Worm (Caenorhabditis elegans) whole organism, young adult: Measurements from ENCODE around the gene snap-29.

Source experiments
- B0035.1 ChIP-seq: sonication (generic microtip); optimal IDR thresholded peaks from 2 replicates; lab custom pipeline; 2016; ENCODE audit warnings: missing genetic modification characterization, mild to moderate bottlenecking, missing compliant biosample characterization, missing genotype, missing genetic modification reagents
- B0261.1 ChIP-seq: sonication (generic microtip); optimal IDR thresholded peaks from 2 replicates; lab custom pipeline; 2016; ENCODE audit warnings: mild to moderate bottlenecking, missing genetic modification characterization, moderate library complexity, missing compliant biosample characterization
- B0336.3 ChIP-seq: fragments of 200-800 bp; sonication (Bioruptor generic); IDR thresholded peaks from 2 replicates; pipeline ENCODE4 v1.3.6; 2022; ENCODE audit warnings: missing genetic modification characterization, missing compliant biosample characterization
- C17E4.6 ChIP-seq: fragments of 200-800 bp; sonication (Bioruptor generic); IDR thresholded peaks from 2 replicates; pipeline ENCODE4 v1.3.6; 2022; ENCODE audit warnings: missing genetic modification reagents, missing genetic modification characterization, missing compliant biosample characterization
- F23B12.7 ChIP-seq: sonication (generic microtip); optimal IDR thresholded peaks from 2 replicates; lab custom pipeline; 2017; ENCODE audit warnings: missing genetic modification characterization, mild to moderate bottlenecking, missing compliant biosample characterization, antibody characterized with exemption, moderate library complexity; ENCODE audit not compliant: insufficient read depth
- F33H1.4 ChIP-seq: fragments of 200-800 bp; sonication (Bioruptor generic); IDR thresholded peaks from 2 replicates; pipeline ENCODE4 v1.3.6; 2022; ENCODE audit warnings: missing genetic modification reagents, missing genetic modification characterization, missing compliant biosample characterization
- F39B2.1 ChIP-seq: fragments of 200-800 bp; sonication (Bioruptor generic); IDR thresholded peaks from 2 replicates; pipeline ENCODE4 v1.3.6; 2022; ENCODE audit warnings: missing genetic modification reagents, missing genetic modification characterization, missing compliant biosample characterization
- F49E8.2 ChIP-seq: sonication (generic microtip); optimal IDR thresholded peaks from 3 replicates; lab custom pipeline; 2017; ENCODE audit warnings: missing genetic modification characterization, mild to moderate bottlenecking, missing compliant biosample characterization, antibody characterized with exemption, moderate library complexity; ENCODE audit not compliant: insufficient read depth
- F52B5.7 ChIP-seq: sonication (generic microtip); optimal IDR thresholded peaks from 2 replicates; lab custom pipeline; 2016; ENCODE audit warnings: mild to moderate bottlenecking, missing genetic modification characterization, missing compliant biosample characterization
- F55B11.4 ChIP-seq: sonication (generic microtip); optimal IDR thresholded peaks from 2 replicates; lab custom pipeline; 2016; ENCODE audit warnings: missing compliant biosample characterization, missing genetic modification characterization, borderline replicate concordance; ENCODE audit not compliant: insufficient read depth
- T07F8.4 ChIP-seq: sonication (generic microtip); optimal IDR thresholded peaks from 2 replicates; lab custom pipeline; 2016; ENCODE audit warnings: mild to moderate bottlenecking, missing genetic modification characterization, moderate library complexity, missing compliant biosample characterization
- T26A5.8 ChIP-seq: sonication (generic microtip); optimal IDR thresholded peaks from 2 replicates; lab custom pipeline; 2016; ENCODE audit warnings: missing genetic modification characterization, missing compliant biosample characterization
- Y53F4B.3 ChIP-seq: fragments of 200-800 bp; sonication (Bioruptor generic); IDR thresholded peaks from 2 replicates; pipeline ENCODE4 v1.3.6; 2022; ENCODE audit warnings: missing genetic modification reagents, missing genetic modification characterization, missing compliant biosample characterization
- Y53G8AR.9 ChIP-seq: fragments of 200-800 bp; sonication (Bioruptor generic); conservative IDR thresholded peaks from 2 replicates; pipeline ENCODE4 v1.3.6; 2022; ENCODE audit warnings: missing genetic modification reagents, missing genetic modification characterization, missing compliant biosample characterization
- Y56A3A.18 ChIP-seq: fragments of 200-800 bp; sonication (Bioruptor generic); IDR thresholded peaks from 2 replicates; pipeline ENCODE4 v1.3.6; 2022; ENCODE audit warnings: missing genetic modification reagents, missing genetic modification characterization, missing compliant biosample characterization
- Y95B8A.8 ChIP-seq: fragments of 200-800 bp; sonication (Bioruptor generic); IDR thresholded peaks from 2 replicates; pipeline ENCODE4 v1.3.6; 2022; ENCODE audit warnings: missing genetic modification reagents, missing genetic modification characterization, missing compliant biosample characterization
- ama-1 ChIP-seq, 3 experiments: fragments of 150-350 bp in 1 of 3; sonication (generic microtip) in 2 of 3; optimal IDR thresholded peaks; 2 replicates each; lab custom pipeline; 2014 to 2018; ENCODE audit warnings: missing biosample characterization in 2 of 3, missing genetic modification characterization in 2 of 3, missing genetic modification reagents in 2 of 3
- aptf-2 ChIP-seq: fragments of 200-800 bp; sonication (Bioruptor generic); conservative IDR thresholded peaks from 2 replicates; pipeline ENCODE4 v1.3.6; 2022; ENCODE audit warnings: missing genetic modification reagents, missing genetic modification characterization, missing compliant biosample characterization
- aptf-3 ChIP-seq: fragments of 200-800 bp; sonication (Bioruptor generic); IDR thresholded peaks from 2 replicates; pipeline ENCODE4 v1.3.6; 2022; ENCODE audit warnings: missing genetic modification characterization, missing compliant biosample characterization
- attf-5 ChIP-seq: fragments of 200-800 bp; sonication (Bioruptor generic); optimal IDR thresholded peaks from 2 replicates; lab custom pipeline; 2018; ENCODE audit warnings: mild to moderate bottlenecking, missing genetic modification characterization, missing compliant biosample characterization
- bed-1 ChIP-seq: fragments of 200-800 bp; sonication (Bioruptor generic); IDR thresholded peaks from 2 replicates; pipeline ENCODE4 v1.3.6; 2022; ENCODE audit warnings: missing genetic modification reagents, missing genetic modification characterization, missing compliant biosample characterization
- ceh-100 ChIP-seq: fragments of 200-800 bp; sonication (Bioruptor generic); IDR thresholded peaks from 2 replicates; pipeline ENCODE4 v1.3.6; 2022; ENCODE audit warnings: missing genetic modification reagents, missing genetic modification characterization, missing compliant biosample characterization
- ceh-79 ChIP-seq: sonication (generic microtip); optimal IDR thresholded peaks from 2 replicates; lab custom pipeline; 2017; ENCODE audit warnings: mild to moderate bottlenecking, missing genetic modification characterization, missing compliant biosample characterization
- die-1 ChIP-seq: sonication (generic microtip); optimal IDR thresholded peaks from 2 replicates; lab custom pipeline; 2016; ENCODE audit warnings: missing genotype, mild to moderate bottlenecking, missing genetic modification characterization, missing compliant biosample characterization
- dpl-1 ChIP-seq: fragments of 150-350 bp; optimal IDR thresholded peaks from 2 replicates; lab custom pipeline; 2014; ENCODE audit warnings: missing biosample characterization, missing genetic modification reagents, missing genetic modification characterization
- efl-1 ChIP-seq: fragments of 150-350 bp; optimal IDR thresholded peaks from 2 replicates; lab custom pipeline; 2014; ENCODE audit warnings: missing biosample characterization, missing genetic modification reagents, missing genetic modification characterization
- ekl-4 ChIP-seq: fragments of 200-800 bp; sonication (Bioruptor generic); IDR thresholded peaks from 2 replicates; pipeline ENCODE4 v1.3.6; 2022; ENCODE audit warnings: missing genetic modification reagents, missing genetic modification characterization, missing compliant biosample characterization
- him-1 ChIP-seq: sonication (generic microtip); optimal IDR thresholded peaks from 2 replicates; lab custom pipeline; 2016; ENCODE audit warnings: missing genotype, missing genetic modification reagents, missing genetic modification characterization, missing compliant biosample characterization
- hlh-26 ChIP-seq: fragments of 200-800 bp; sonication (Bioruptor generic); conservative IDR thresholded peaks from 2 replicates; pipeline ENCODE4 v1.3.6; 2022; ENCODE audit warnings: missing genetic modification reagents, missing genetic modification characterization, missing compliant biosample characterization
- hmg-1.2 ChIP-seq: fragments of 200-800 bp; sonication (Bioruptor generic); IDR thresholded peaks from 2 replicates; pipeline ENCODE4 v1.3.6; 2022; ENCODE audit warnings: missing genetic modification reagents, missing genetic modification characterization, missing compliant biosample characterization
- let-526 ChIP-seq: fragments of 200-800 bp; sonication (Bioruptor generic); IDR thresholded peaks from 2 replicates; pipeline ENCODE4 v1.3.6; 2022; ENCODE audit warnings: missing genetic modification reagents, missing genetic modification characterization, missing compliant biosample characterization
- let-607 ChIP-seq, 2 experiments: fragments of 200-800 bp in 1 of 2; sonication (Bioruptor generic) in 1 of 2; sonication (generic microtip) in 1 of 2; optimal IDR thresholded peaks; 2 replicates each; lab custom pipeline; 2016 to 2018; ENCODE audit warnings: mild to moderate bottlenecking in 2 of 2, missing compliant biosample characterization in 2 of 2, missing genetic modification characterization in 2 of 2, moderate library complexity in 2 of 2, missing genotype in 1 of 2
- madf-10 ChIP-seq: sonication (generic microtip); optimal IDR thresholded peaks from 2 replicates; lab custom pipeline; 2016; ENCODE audit warnings: mild to moderate bottlenecking, missing genetic modification characterization, missing compliant biosample characterization
- mcd-1 ChIP-seq: fragments of 200-800 bp; sonication (Bioruptor generic); IDR thresholded peaks from 2 replicates; pipeline ENCODE4 v1.3.6; 2022; ENCODE audit warnings: missing genetic modification reagents, missing genetic modification characterization, missing compliant biosample characterization
- mel-28 ChIP-seq: sonication (generic microtip); optimal IDR thresholded peaks from 2 replicates; lab custom pipeline; 2016; ENCODE audit warnings: borderline replicate concordance, mild to moderate bottlenecking, missing genetic modification characterization, missing compliant biosample characterization
- nfya-2 ChIP-seq: fragments of 200-800 bp; sonication (Bioruptor generic); IDR thresholded peaks from 2 replicates; pipeline ENCODE4 v1.3.6; 2022; ENCODE audit warnings: missing genetic modification reagents, missing genetic modification characterization, missing compliant biosample characterization
- nfyb-1 ChIP-seq: fragments of 200-800 bp; sonication (Bioruptor generic); IDR thresholded peaks from 2 replicates; pipeline ENCODE4 v1.3.6; 2022; ENCODE audit warnings: missing genetic modification reagents, missing genetic modification characterization, missing compliant biosample characterization
- nhr-120 ChIP-seq: fragments of 200-800 bp; sonication (Bioruptor generic); IDR thresholded peaks from 2 replicates; pipeline ENCODE4 v1.3.6; 2022; ENCODE audit warnings: missing genetic modification characterization, missing compliant biosample characterization
- nhr-179 ChIP-seq: sonication (generic microtip); optimal IDR thresholded peaks from 2 replicates; lab custom pipeline; 2016; ENCODE audit warnings: mild to moderate bottlenecking, missing genetic modification characterization, missing compliant biosample characterization
- nhr-80 ChIP-seq: sonication (generic microtip); optimal IDR thresholded peaks from 2 replicates; lab custom pipeline; 2016; ENCODE audit warnings: missing genetic modification characterization, missing compliant biosample characterization
- nhr-90 ChIP-seq: sonication (generic microtip); optimal IDR thresholded peaks from 2 replicates; lab custom pipeline; 2016; ENCODE audit warnings: missing genotype, mild to moderate bottlenecking, missing genetic modification characterization, missing compliant biosample characterization
- pbrm-1 ChIP-seq: fragments of 200-800 bp; sonication (Bioruptor generic); IDR thresholded peaks from 2 replicates; pipeline ENCODE4 v1.3.6; 2022; ENCODE audit warnings: missing genetic modification reagents, missing genetic modification characterization, missing compliant biosample characterization
- rpc-1 ChIP-seq, 2 experiments: fragments of 150-350 bp in 1 of 2; sonication (generic microtip) in 1 of 2; optimal IDR thresholded peaks; 2 replicates each; lab custom pipeline; 2014 to 2018; ENCODE audit warnings: missing biosample characterization in 1 of 2, missing genetic modification characterization in 1 of 2, missing genetic modification reagents in 1 of 2, missing genotype in 1 of 2
- somi-1 ChIP-seq: fragments of 200-800 bp; sonication (Bioruptor generic); optimal IDR thresholded peaks from 2 replicates; lab custom pipeline; 2018; ENCODE audit warnings: mild to moderate bottlenecking, missing genetic modification characterization, missing compliant biosample characterization
- tbp1 ChIP-seq: fragments of 200-800 bp; sonication (Bioruptor generic); optimal IDR thresholded peaks from 2 replicates; lab custom pipeline; 2018; ENCODE audit warnings: mild to moderate bottlenecking, missing genetic modification characterization, missing compliant biosample characterization
- unc-130 ChIP-seq: sonication (generic microtip); optimal IDR thresholded peaks from 2 replicates; lab custom pipeline; 2016; ENCODE audit warnings: missing genetic modification reagents, missing genetic modification characterization, missing compliant biosample characterization
- ztf-18 ChIP-seq: sonication (generic microtip); optimal IDR thresholded peaks from 2 replicates; lab custom pipeline; 2016; ENCODE audit warnings: missing genotype, mild to moderate bottlenecking, missing genetic modification characterization, missing compliant biosample characterization

snap-29 gene

ce11 chrIII:8741276-8741860 lies 34.7 kb upstream of the snap-29 start, which contains the start of gene pdhk-2 (continued):
- TF ChIP-seq C17E4.6 (GFP tag; lab: Robert Waterston, UW) (peak; percentile 67; the same call in 1 of the 2 replicates), nhr-120 (GFP tag; lab: Robert Waterston, UW) (no peak), hlh-26 (GFP tag; lab: Robert Waterston, UW) (no peak), bed-1 (GFP tag; lab: Robert Waterston, UW) (0 out of 2 replicates have a peak, but pooled peaks have one; percentile 21), him-1 (peak; percentile 92), Y95B8A.8 (0 out of 2 replicates have a peak, but pooled peaks have one; percentile 67), T07F8.4 (no peak), nfyb-1 (GFP tag; lab: Robert Waterston, UW) (peak; percentile 82), F33H1.4 (GFP tag; lab: Robert Waterston, UW) (peak; percentile 78), attf-5 (GFP tag; lab: Kevin White, UChicago) (peak; percentile 89), F39B2.1 (GFP tag; lab: Robert Waterston, UW) (no peak), F55B11.4 (no peak), hmg-1.2 (GFP tag; lab: Robert Waterston, UW) (peak; percentile 68), T26A5.8 (tag; lab: Kevin White, UChicago) (no peak), ztf-18 (peak; percentile 99), F52B5.7 (tag; lab: Kevin White, UChicago) (no peak), unc-130 (GFP tag; lab: Kevin White, UChicago) (peak; percentile 64), B0035.1 (tag; lab: Kevin White, UChicago) (peak; percentile 50), nfya-2 (GFP tag; lab: Robert Waterston, UW) (no peak), efl-1 (GFP tag; lab: Kevin White, UChicago) (peak; percentile 92), die-1 (peak; percentile 27), F23B12.7 (tag; lab: Kevin White, UChicago) (peak; percentile 82), aptf-2 (GFP tag; lab: Robert Waterston, UW) (no peak), let-607 (tag; optimal IDR thresholded peaks at IDR 0.05; lab: Kevin White, UChicago) (peak; percentile 39 to 71), B0261.1 (tag; lab: Kevin White, UChicago) (peak; percentile 18), dpl-1 (GFP tag; lab: Kevin White, UChicago) (peak; percentile 96), ceh-100 (peak; percentile 64), somi-1 (GFP tag; lab: Kevin White, UChicago) (peak; percentile 82), nhr-90 (tag; lab: Kevin White, UChicago) (peak; percentile 25), Y56A3A.18 (GFP tag; lab: Robert Waterston, UW) (peak; percentile 70; the same call in 1 of the 2 replicates), mcd-1 (GFP tag; lab: Robert Waterston, UW) (peak; percentile 93), tbp1 (GFP tag; lab: Kevin White, UChicago) (peak; percentile 74), nhr-179 (no peak), let-526 (GFP tag; lab: Robert Waterston, UW) (no peak), pbrm-1 (GFP tag; lab: Robert Waterston, UW) (peak; percentile 89), Y53G8AR.9 (GFP tag; lab: Robert Waterston, UW) (peak; percentile 90), ekl-4 (GFP tag; lab: Robert Waterston, UW) (peak; percentile 88), ceh-79 (no peak), Y53F4B.3 (GFP tag; lab: Robert Waterston, UW) (0 out of 2 replicates have a peak, but pooled peaks have one; percentile 24), nhr-80 (tag; lab: Kevin White, UChicago) (peak; percentile 79), madf-10 (tag; lab: Kevin White, UChicago) (peak; percentile 70), ama-1 (optimal IDR thresholded peaks at IDR 0.05; lab: Kevin White, UChicago) (peak; percentile 21), ama-1 (GFP tag; optimal IDR thresholded peaks at IDR 0.05; lab: Kevin White, UChicago) (no peak), B0336.3 (GFP tag; lab: Robert Waterston, UW) (peak; percentile 88), rpc-1 (optimal IDR thresholded peaks at IDR 0.05; lab: Kevin White, UChicago) (no peak), rpc-1 (tag; optimal IDR thresholded peaks at IDR 0.05; lab: Kevin White, UChicago) (no peak), aptf-3 (GFP tag; lab: Robert Waterston, UW) (no peak), F49E8.2 (tag; lab: Kevin White, UChicago) (peak; percentile 70), mel-28 (tag; lab: Kevin White, UChicago) (no peak)
